Fruit fly (Drosophila melanogaster): ENCODE results near the gene bcn92.

Gene bcn92

dm6 chrX:2123013-2123964, 26.2 kb downstream of the bcn92 start, which contains the start of gene ph-d (continued):
- TF ChIP-seq CG7271 (tag; optimal IDR thresholded peaks at IDR 0.05) (no peak), az2 (GFP tag; optimal IDR thresholded peaks at IDR 0.05) (peak; percentile 40), her (GFP tag; optimal IDR thresholded peaks at IDR 0.05) (no peak), CG2202 (tag; optimal IDR thresholded peaks at IDR 0.05) (no peak), CG3065 (GFP tag; optimal IDR thresholded peaks at IDR 0.05) (peak; percentile 1), fd64A (GFP tag; optimal IDR thresholded peaks at IDR 0.05) (no peak), NFAT (GFP tag; IDR thresholded peaks at IDR 0.05) (peak; percentile 45), pita (GFP tag; optimal IDR thresholded peaks at IDR 0.05) (no peak), CG7556 (GFP tag; optimal IDR thresholded peaks at IDR 0.05) (peak; percentile 64), E2f1 (GFP tag; IDR thresholded peaks at IDR 0.05) (peak; percentile 42; the same call in 1 of the 2 replicates), CG18262 (tag; optimal IDR thresholded peaks at IDR 0.05) (peak; percentile 59), onecut (GFP tag; IDR thresholded peaks at IDR 0.05) (peak; percentile 19; the same call in 1 of the 2 replicates), fru (optimal IDR thresholded peaks at IDR 0.05) (no peak), Nf-YB (GFP tag; optimal IDR thresholded peaks at IDR 0.05) (peak; percentile 95), CG16779 (GFP tag; IDR thresholded peaks at IDR 0.05) (no peak), CG10209 (GFP tag; optimal IDR thresholded peaks at IDR 0.05) (peak; percentile 55), twi (tag; optimal IDR thresholded peaks at IDR 0.05) (peak; percentile 96), PHDP (tag; optimal IDR thresholded peaks at IDR 0.05) (peak; percentile 52), Optix (GFP tag; IDR thresholded peaks at IDR 0.05) (peak; percentile 16; the same call in 1 of the 3 replicates), hbn (GFP tag; IDR thresholded peaks at IDR 0.05; ENCODE audit: partially characterized antibody) (no peak), CG8478 (optimal IDR thresholded peaks at IDR 0.05) (peak; percentile 96), Ets97D (GFP tag; optimal IDR thresholded peaks at IDR 0.05) (peak; percentile 43), tap (tag; optimal IDR thresholded peaks at IDR 0.05) (peak; percentile 18), CG32532 (GFP tag; IDR thresholded peaks at IDR 0.05) (peak; percentile 33; the same call in 1 of the 2 replicates), bsh (GFP tag; optimal IDR thresholded peaks at IDR 0.05) (peak; percentile 55 to 71), Atf6 (GFP tag; IDR thresholded peaks at IDR 0.05) (peak; percentile 43), oc (tag; optimal IDR thresholded peaks at IDR 0.05) (no peak), CG15011 (GFP tag; optimal IDR thresholded peaks at IDR 0.05) (peak; percentile 17), CG4328 (GFP tag; optimal IDR thresholded peaks at IDR 0.05) (no peak), CG4707 (GFP tag; optimal IDR thresholded peaks at IDR 0.05) (no peak), CG5953 (GFP tag; IDR thresholded peaks at IDR 0.05) (no peak), CG9609 (GFP tag; optimal IDR thresholded peaks at IDR 0.05) (no peak), chif (GFP tag; optimal IDR thresholded peaks at IDR 0.05) (peak in 1 of 2 experiments; percentile 35), CG11247 (GFP tag; IDR thresholded peaks at IDR 0.05) (peak; percentile 8; the same call in 1 of the 2 replicates), bab2 (GFP tag; optimal IDR thresholded peaks at IDR 0.05) (peak; percentile 7), Gug (GFP tag; IDR thresholded peaks at IDR 0.05) (no peak), pzg (GFP tag; optimal IDR thresholded peaks at IDR 0.05) (peak; percentile 13), dysf (GFP tag; IDR thresholded peaks at IDR 0.05) (peak; percentile 54; the same call in 2 of the 3 replicates), CG17385 (GFP tag; optimal IDR thresholded peaks at IDR 0.05) (peak; percentile 27), CG3847 (GFP tag; IDR thresholded peaks at IDR 0.05) (no peak), HLHmδ (GFP tag; optimal IDR thresholded peaks at IDR 0.05) (peak; percentile 38), Myb (GFP tag; optimal IDR thresholded peaks at IDR 0.05) (peak; percentile 9), Hmr (GFP tag; optimal IDR thresholded peaks at IDR 0.05) (peak; percentile 32), grn (GFP tag; optimal IDR thresholded peaks at IDR 0.05) (no peak), gfzf (GFP tag; optimal IDR thresholded peaks at IDR 0.05) (no peak), Oaz (GFP tag; IDR thresholded peaks at IDR 0.05) (no peak), sc (optimal IDR thresholded peaks at IDR 0.05) (no peak), sc (GFP tag; optimal IDR thresholded peaks at IDR 0.05) (peak; percentile 62), fd102C (GFP tag; optimal IDR thresholded peaks at IDR 0.05) (no peak)

All from whole organism, embryonic.